Fruit fly (Drosophila melanogaster) whole organism, embryonic: ENCODE results near the gene Scm.

Source experiments
- B-H2 ChIP-seq: fragments of 200-800 bp; sonication (Bioruptor generic); optimal IDR thresholded peaks from 2 replicates; lab custom pipeline; 2018; ENCODE audit warnings: missing biosample characterization, mild to moderate bottlenecking, missing genetic modification characterization
- BtbVII ChIP-seq: fragments of 200-800 bp; sonication (Bioruptor generic); optimal IDR thresholded peaks from 3 replicates; lab custom pipeline; 2017; ENCODE audit warnings: missing biosample characterization, mild to moderate bottlenecking, missing genetic modification characterization
- CG10147 ChIP-seq: fragments of 200-800 bp; sonication (Bioruptor generic); optimal IDR thresholded peaks from 2 replicates; lab custom pipeline; 2019; ENCODE audit warnings: missing biosample characterization, mild to moderate bottlenecking, missing genetic modification characterization, moderate library complexity
- CG10431 ChIP-seq: fragments of 200-800 bp; sonication (Bioruptor generic); optimal IDR thresholded peaks from 3 replicates; lab custom pipeline; 2018; ENCODE audit warnings: missing biosample characterization, mild to moderate bottlenecking, missing genetic modification characterization
- CG12769 ChIP-seq: fragments of 200-800 bp; sonication (Bioruptor generic); optimal IDR thresholded peaks from 2 replicates; lab custom pipeline; 2019; ENCODE audit warnings: missing biosample characterization, mild to moderate bottlenecking, missing genetic modification characterization, moderate library complexity
- CG14014 ChIP-seq: fragments of 200-800 bp; sonication (Bioruptor generic); IDR thresholded peaks from 2 replicates; pipeline ENCODE4 v1.3.6; 2022; ENCODE audit warnings: missing biosample characterization, missing genetic modification characterization
- CG1603 ChIP-seq: fragments of 200-800 bp; sonication (Bioruptor generic); optimal IDR thresholded peaks from 2 replicates; lab custom pipeline; 2019; ENCODE audit warnings: missing biosample characterization, mild to moderate bottlenecking, missing genetic modification characterization, moderate library complexity
- CG17186 ChIP-seq: fragments of 200-800 bp; sonication (Bioruptor generic); optimal IDR thresholded peaks from 3 replicates; lab custom pipeline; 2017; ENCODE audit warnings: missing biosample characterization, missing genetic modification reagents, missing genetic modification characterization
- CG17612 ChIP-seq: fragments of 200-800 bp; sonication (Bioruptor generic); IDR thresholded peaks from 2 replicates; pipeline ENCODE4 v1.3.6; 2022; ENCODE audit warnings: missing biosample characterization, missing genetic modification characterization
- CG17802 ChIP-seq: fragments of 200-800 bp; sonication (Bioruptor generic); optimal IDR thresholded peaks from 2 replicates; lab custom pipeline; 2018; ENCODE audit warnings: missing biosample characterization, mild to moderate bottlenecking, missing genetic modification characterization, moderate library complexity
- CG17829 ChIP-seq: fragments of 200-800 bp; optimal IDR thresholded peaks from 2 replicates; lab custom pipeline; 2019; ENCODE audit warnings: missing biosample characterization, mild to moderate bottlenecking, missing genetic modification characterization, moderate library complexity
- CG17912 ChIP-seq: fragments of 200-800 bp; sonication (Bioruptor generic); optimal IDR thresholded peaks from 2 replicates; lab custom pipeline; 2018; ENCODE audit warnings: missing biosample characterization, mild to moderate bottlenecking, missing genetic modification characterization
- CG18262 ChIP-seq: fragments of 200-800 bp; optimal IDR thresholded peaks from 3 replicates; lab custom pipeline; 2019; ENCODE audit warnings: missing biosample characterization, mild to moderate bottlenecking, missing genetic modification characterization, moderate library complexity
- CG2889 ChIP-seq: fragments of 200-800 bp; sonication (Bioruptor generic); IDR thresholded peaks from 3 replicates; pipeline ENCODE4 v1.3.6; 2022; ENCODE audit warnings: missing biosample characterization, missing genetic modification characterization
- CG30431 ChIP-seq: fragments of 200-800 bp; sonication (Bioruptor generic); optimal IDR thresholded peaks from 2 replicates; lab custom pipeline; 2017; ENCODE audit warnings: missing biosample characterization, missing genetic modification characterization
- CG3995 ChIP-seq: fragments of 200-800 bp; sonication (Bioruptor generic); optimal IDR thresholded peaks from 3 replicates; lab custom pipeline; 2016; ENCODE audit warnings: missing biosample characterization, missing genetic modification characterization
- CG6765 ChIP-seq: fragments of 200-800 bp; sonication (Bioruptor generic); optimal IDR thresholded peaks from 3 replicates; lab custom pipeline; 2017; ENCODE audit warnings: missing biosample characterization, mild to moderate bottlenecking, missing genetic modification characterization
- CG7357 ChIP-seq: fragments of 200-800 bp; sonication (Bioruptor generic); IDR thresholded peaks from 3 replicates; pipeline ENCODE4 v1.3.6; 2022; ENCODE audit warnings: missing biosample characterization, missing genetic modification characterization
- CG7839 ChIP-seq: fragments of 200-800 bp; sonication (Bioruptor generic); optimal IDR thresholded peaks from 3 replicates; lab custom pipeline; 2018; ENCODE audit warnings: missing biosample characterization, mild to moderate bottlenecking, missing genetic modification characterization, moderate library complexity
- HHEX ChIP-seq: fragments of 200-800 bp; sonication (Bioruptor generic); optimal IDR thresholded peaks from 3 replicates; lab custom pipeline; 2017; ENCODE audit warnings: missing biosample characterization, mild to moderate bottlenecking, missing genetic modification characterization, missing genetic modification reagents
- Hand ChIP-seq: fragments of 200-800 bp; sonication (Bioruptor generic); optimal IDR thresholded peaks from 2 replicates; lab custom pipeline; 2017; ENCODE audit warnings: mild to moderate bottlenecking, missing biosample characterization, missing genetic modification reagents, missing genetic modification characterization
- Hr3 ChIP-seq: fragments of 200-800 bp; sonication (Bioruptor generic); optimal IDR thresholded peaks from 3 replicates; lab custom pipeline; 2016; ENCODE audit warnings: missing biosample characterization, missing genetic modification characterization
- Kr ChIP-seq: fragments of 200-800 bp; sonication (Bioruptor generic); optimal IDR thresholded peaks from 2 replicates; lab custom pipeline; 2017; ENCODE audit warnings: missing biosample characterization, mild to moderate bottlenecking, missing genetic modification characterization
- Lhr ChIP-seq: fragments of 200-800 bp; sonication (Bioruptor generic); optimal IDR thresholded peaks from 3 replicates; lab custom pipeline; 2017; ENCODE audit warnings: mild to moderate bottlenecking, missing biosample characterization, missing genetic modification reagents, missing genetic modification characterization
- Lpt ChIP-seq: fragments of >200 bp; optimal IDR thresholded peaks from 2 replicates; lab custom pipeline; 2018; ENCODE audit warnings: missing biosample characterization, missing genetic modification characterization
- Med ChIP-seq: fragments of 200-800 bp; sonication (Bioruptor generic); peaks from one replicate; lab custom pipeline; 2016; ENCODE audit warnings: missing biosample characterization, missing genetic modification characterization, mild to moderate bottlenecking, inconsistent platforms, moderate library complexity
- NC2α ChIP-seq: fragments of 200-800 bp; sonication (Bioruptor generic); optimal IDR thresholded peaks from 2 replicates; lab custom pipeline; 2016; ENCODE audit warnings: missing biosample characterization, missing genetic modification characterization
- PHDP ChIP-seq: fragments of 200-800 bp; sonication (Bioruptor generic); optimal IDR thresholded peaks from 3 replicates; lab custom pipeline; 2018; ENCODE audit warnings: missing biosample characterization, mild to moderate bottlenecking, missing genetic modification characterization, moderate library complexity
- Poxn ChIP-seq: fragments of 200-800 bp; sonication (Bioruptor generic); IDR thresholded peaks from 2 replicates; pipeline ENCODE4 v1.3.6; 2022; ENCODE audit warnings: missing biosample characterization, missing genetic modification characterization
- Six4 ChIP-seq: fragments of 200-800 bp; sonication (Bioruptor generic); optimal IDR thresholded peaks from 2 replicates; lab custom pipeline; 2016; ENCODE audit warnings: missing biosample characterization, missing genetic modification characterization
- Ssrp ChIP-seq: fragments of 200-800 bp; sonication (Bioruptor generic); optimal IDR thresholded peaks from 2 replicates; lab custom pipeline; 2018; ENCODE audit warnings: missing biosample characterization, mild to moderate bottlenecking, missing genetic modification characterization, moderate library complexity
- Taf1 ChIP-seq: fragments of 200-800 bp; sonication (Bioruptor generic); IDR thresholded peaks from 2 replicates; pipeline ENCODE4 v1.3.6; 2022; ENCODE audit warnings: missing biosample characterization, missing genetic modification characterization
- Tbp ChIP-seq: fragments of >200 bp; optimal IDR thresholded peaks from 2 replicates; lab custom pipeline; 2018; ENCODE audit warnings: missing biosample characterization, missing genetic modification characterization
- bab2 ChIP-seq: fragments of 200-800 bp; sonication (Bioruptor generic); optimal IDR thresholded peaks from 2 replicates; lab custom pipeline; 2016; ENCODE audit warnings: missing biosample characterization, missing genetic modification characterization
- bbx ChIP-seq: fragments of 200-800 bp; sonication (Bioruptor generic); IDR thresholded peaks from 2 replicates; pipeline ENCODE4 v1.3.6; 2022; ENCODE audit warnings: missing biosample characterization, missing genetic modification characterization; ENCODE audit not compliant: partially characterized antibody
- chif ChIP-seq, 2 experiments: fragments of 200-800 bp; sonication (Bioruptor generic); optimal IDR thresholded peaks; 3 replicates each; lab custom pipeline; 2016; ENCODE audit warnings: missing biosample characterization in 2 of 2, missing genetic modification characterization in 2 of 2
- chn ChIP-seq: fragments of 200-800 bp; sonication (Bioruptor generic); optimal IDR thresholded peaks from 2 replicates; lab custom pipeline; 2016; ENCODE audit warnings: missing biosample characterization, missing genetic modification characterization
- dmrt11E ChIP-seq: fragments of 200-800 bp; sonication (Bioruptor generic); optimal IDR thresholded peaks from 3 replicates; lab custom pipeline; 2018; ENCODE audit warnings: missing biosample characterization, mild to moderate bottlenecking, missing genetic modification characterization, moderate library complexity
- dysf ChIP-seq: fragments of 200-800 bp; sonication (Bioruptor generic); IDR thresholded peaks from 3 replicates; pipeline ENCODE4 v1.3.6; 2022; ENCODE audit warnings: missing biosample characterization, missing genetic modification characterization
- esg ChIP-seq: fragments of 200-800 bp; sonication (Bioruptor generic); conservative IDR thresholded peaks from 2 replicates; pipeline ENCODE4 v1.3.6; 2022; ENCODE audit warnings: missing biosample characterization, missing genetic modification characterization
- eyg ChIP-seq: fragments of 200-800 bp; sonication (Bioruptor generic); optimal IDR thresholded peaks from 3 replicates; lab custom pipeline; 2016; ENCODE audit warnings: missing biosample characterization, missing genetic modification characterization
- gcm ChIP-seq: fragments of 200-800 bp; sonication (Bioruptor generic); optimal IDR thresholded peaks from 2 replicates; lab custom pipeline; 2019; ENCODE audit warnings: missing biosample characterization, mild to moderate bottlenecking, missing genetic modification characterization, moderate library complexity
- grau ChIP-seq: fragments of 200-800 bp; optimal IDR thresholded peaks from 3 replicates; lab custom pipeline; 2019; ENCODE audit warnings: missing biosample characterization, mild to moderate bottlenecking, missing genetic modification characterization, moderate library complexity
- ham ChIP-seq: fragments of 200-800 bp; sonication (Bioruptor generic); IDR thresholded peaks from 2 replicates; pipeline ENCODE4 v1.3.6; 2022; ENCODE audit warnings: missing biosample characterization, missing genetic modification characterization
- lmd ChIP-seq: fragments of 200-800 bp; sonication (Bioruptor generic); IDR thresholded peaks from 2 replicates; pipeline ENCODE4 v1.3.6; 2022; ENCODE audit warnings: missing biosample characterization, missing genetic modification characterization
- odd ChIP-seq: fragments of 200-800 bp; sonication (Bioruptor generic); optimal IDR thresholded peaks from 2 replicates; lab custom pipeline; 2017; ENCODE audit warnings: missing biosample characterization, mild to moderate bottlenecking, missing genetic modification characterization
- run ChIP-seq: fragments of 200-800 bp; sonication (Bioruptor generic); optimal IDR thresholded peaks from 3 replicates; lab custom pipeline; 2018; ENCODE audit warnings: missing biosample characterization, mild to moderate bottlenecking, missing genetic modification characterization
- sens ChIP-seq: fragments of 200-800 bp; sonication (Bioruptor generic); peaks from one replicate; lab custom pipeline; 2016; ENCODE audit warnings: missing biosample characterization, missing genetic modification characterization
- sim ChIP-seq: fragments of 200-800 bp; sonication (Bioruptor generic); IDR thresholded peaks from 2 replicates; pipeline ENCODE4 v1.3.6; 2022; ENCODE audit warnings: missing biosample characterization, missing genetic modification characterization
- ttk ChIP-seq: fragments of 200-800 bp; sonication (Bioruptor generic); IDR thresholded peaks from 2 replicates; pipeline ENCODE4 v2.1.2; 2022; ENCODE audit warnings: missing biosample characterization, missing genetic modification characterization
- tup ChIP-seq: fragments of 200-800 bp; sonication (Bioruptor generic); optimal IDR thresholded peaks from 2 replicates; lab custom pipeline; 2016; ENCODE audit warnings: missing biosample characterization, mild to moderate bottlenecking, missing genetic modification characterization, moderate library complexity
- tx ChIP-seq: fragments of 200-800 bp; sonication (Bioruptor generic); optimal IDR thresholded peaks from 2 replicates; lab custom pipeline; 2016; ENCODE audit warnings: missing biosample characterization, missing genetic modification characterization

Gene Scm

DNA sequence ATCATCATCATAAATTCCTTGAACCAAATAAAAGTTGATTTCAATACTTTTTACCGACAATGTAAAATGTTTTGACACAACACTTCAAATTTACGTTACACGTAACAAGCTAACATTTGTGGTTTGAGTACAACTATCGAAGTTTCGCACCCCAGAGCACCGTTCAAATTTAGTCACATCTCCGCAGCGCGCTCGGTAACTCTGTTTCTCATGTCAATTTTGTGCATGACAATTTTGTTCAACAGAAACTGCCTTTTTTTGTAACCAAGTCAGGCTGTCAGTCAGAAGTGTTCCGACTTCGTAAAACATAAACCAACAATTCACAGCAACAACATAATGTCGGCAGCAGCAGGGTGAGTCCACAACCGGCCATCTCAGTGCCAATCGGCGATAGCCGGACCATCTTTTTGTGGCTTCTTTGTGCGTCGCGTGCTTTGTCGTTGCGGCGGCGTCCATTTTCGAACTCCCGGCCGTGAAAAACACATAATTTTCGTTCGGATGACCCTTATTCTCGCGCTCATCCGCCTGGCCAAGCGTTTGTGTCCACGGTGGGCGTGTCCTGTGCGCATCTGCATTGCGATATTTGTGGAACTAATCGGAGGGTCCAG lies 40.4 kb upstream of the Scm start, which contains the start of gene p23:
Gene p23 (plus strand): TSS at position 194 of the 608 bp plus-strand sequence.
- TF ChIP-seq dysf (GFP tag; lab: Robert Waterston, UW), result no peak
- no peak for TF ChIP-seq CG30431 (GFP tag; lab: Kevin White, UChicago)
- no peak for TF ChIP-seq Hr3
- no peak for TF ChIP-seq Ssrp
- no peak for TF ChIP-seq CG6765 (GFP tag; lab: Kevin White, UChicago)
- peak; percentile 92 for TF ChIP-seq Lhr (GFP tag; lab: Kevin White, UChicago)
- peak; percentile 62 for TF ChIP-seq sens (GFP tag; lab: Kevin White, UChicago)
- no peak for TF ChIP-seq Poxn (GFP tag; lab: Robert Waterston, UW)
- no peak for TF ChIP-seq CG7357 (GFP tag; lab: Robert Waterston, UW)
- TF ChIP-seq Tbp, result no peak
- TF ChIP-seq eyg, result no peak
- TF ChIP-seq sim (GFP tag; lab: Robert Waterston, UW), result no peak
- TF ChIP-seq tup (GFP tag; lab: Kevin White, UChicago), result no peak
- TF ChIP-seq Taf1, result no peak
- TF ChIP-seq ham (GFP tag; lab: Robert Waterston, UW), result no peak
- TF ChIP-seq Hand (GFP tag; lab: Kevin White, UChicago), result no peak
- TF ChIP-seq CG10431, result no peak
- TF ChIP-seq run, result no peak
- TF ChIP-seq NC2α (GFP tag; lab: Kevin White, UChicago), result no peak
- TF ChIP-seq odd (GFP tag; lab: Kevin White, UChicago), result no peak
- TF ChIP-seq bbx (GFP tag; lab: Robert Waterston, UW), result peak; percentile 60
- no peak for TF ChIP-seq CG14014 (GFP tag; lab: Robert Waterston, UW)
- no peak for TF ChIP-seq Six4 (GFP tag; lab: Kevin White, UChicago)
- TF ChIP-seq PHDP (tag; lab: Kevin White, UChicago), result no peak
- TF ChIP-seq chn (GFP tag; lab: Kevin White, UChicago), result no peak
- TF ChIP-seq ttk (GFP tag; lab: Robert Waterston, UW), result no peak
- no peak for TF ChIP-seq CG17802 (tag; lab: Kevin White, UChicago)
- TF ChIP-seq B-H2, result no peak
- TF ChIP-seq grau, result no peak
- TF ChIP-seq tx (GFP tag; lab: Kevin White, UChicago), result no peak
- TF ChIP-seq CG17186 (GFP tag; lab: Kevin White, UChicago), result peak; percentile 33
- TF ChIP-seq dmrt11E (tag; lab: Kevin White, UChicago), result no peak
- TF ChIP-seq esg, result no peak
- peak; percentile 9 for TF ChIP-seq CG3995 (GFP tag; lab: Kevin White, UChicago)
- no peak for TF ChIP-seq gcm (GFP tag; lab: Kevin White, UChicago)
- TF ChIP-seq CG17612 (GFP tag; lab: Robert Waterston, UW), result no peak
- no peak for TF ChIP-seq CG12769 (tag; lab: Kevin White, UChicago)
- peak; percentile 42 for TF ChIP-seq CG17829 (tag; lab: Kevin White, UChicago)
- TF ChIP-seq bab2 (GFP tag; lab: Kevin White, UChicago), result no peak
- TF ChIP-seq HHEX, result no peak
- no peak for TF ChIP-seq CG17912 (GFP tag; lab: Kevin White, UChicago)
- peak; percentile 86 for TF ChIP-seq CG1603 (tag; lab: Kevin White, UChicago)
- no peak for TF ChIP-seq lmd (GFP tag; lab: Robert Waterston, UW)
- TF ChIP-seq Med (GFP tag; lab: Kevin White, UChicago), result peak; percentile 83
- TF ChIP-seq Lpt (GFP tag; lab: Kevin White, UChicago), result no peak
- TF ChIP-seq Kr, result no peak
- no peak for TF ChIP-seq chif (GFP tag; optimal IDR thresholded peaks at IDR 0.05; lab: Kevin White, UChicago)
- no peak for TF ChIP-seq CG10147 (GFP tag; lab: Kevin White, UChicago)
- no peak for TF ChIP-seq CG7839
- TF ChIP-seq CG18262 (tag; lab: Kevin White, UChicago), result no peak
- no peak for TF ChIP-seq BtbVII (GFP tag; lab: Kevin White, UChicago)
- no peak for TF ChIP-seq CG2889 (GFP tag; lab: Robert Waterston, UW)
